Worm (Caenorhabditis elegans) whole organism, L3 larva: Measurements from ENCODE around the gene actl-1.

Experiments used
- R02D3.7 ChIP-seq: fragments of 150-350 bp; optimal IDR thresholded peaks from 2 replicates; lab custom pipeline; 2014; ENCODE audit warnings: missing biosample characterization, missing genetic modification characterization
- ZK546.5 ChIP-seq: sonication (generic microtip); optimal IDR thresholded peaks from 2 replicates; lab custom pipeline; 2017; ENCODE audit warnings: missing biosample characterization, missing genetic modification characterization
- aly-2 ChIP-seq: fragments of 150-350 bp; optimal IDR thresholded peaks from 2 replicates; lab custom pipeline; 2014; ENCODE audit warnings: missing biosample characterization, missing genetic modification characterization
- ama-1 ChIP-seq: fragments of 150-350 bp; optimal IDR thresholded peaks from 2 replicates; lab custom pipeline; 2018
- ceh-16 ChIP-seq: sonication (generic microtip); optimal IDR thresholded peaks from 2 replicates; lab custom pipeline; 2017; ENCODE audit warnings: missing biosample characterization, missing genetic modification characterization
- ceh-28 ChIP-seq: fragments of 150-350 bp; optimal IDR thresholded peaks from 2 replicates; lab custom pipeline; 2014; ENCODE audit warnings: missing biosample characterization, missing genetic modification reagents, missing genetic modification characterization
- ceh-82 ChIP-seq: fragments of 150-350 bp; optimal IDR thresholded peaks from 2 replicates; lab custom pipeline; 2014; ENCODE audit warnings: missing biosample characterization, missing genetic modification characterization
- egl-27 ChIP-seq: sonication (generic microtip); optimal IDR thresholded peaks from 4 replicates; lab custom pipeline; 2017; ENCODE audit warnings: missing biosample characterization, missing genetic modification reagents, missing genetic modification characterization
- elt-1 ChIP-seq: fragments of 150-350 bp; optimal IDR thresholded peaks from 2 replicates; lab custom pipeline; 2014; ENCODE audit warnings: missing biosample characterization, missing genetic modification characterization
- elt-2 ChIP-seq: sonication (generic microtip); optimal IDR thresholded peaks from 2 replicates; lab custom pipeline; 2016; ENCODE audit warnings: missing genetic modification reagents, mild to moderate bottlenecking, missing genetic modification characterization, missing compliant biosample characterization
- elt-3 ChIP-seq, 3 experiments: fragments of 150-350 bp in 1 of 3; sonication (generic microtip) in 2 of 3; optimal IDR thresholded peaks; 2 replicates in 2 of 3; 4 replicates in 1 of 3; lab custom pipeline; 2014 to 2017; ENCODE audit warnings: missing biosample characterization in 3 of 3, missing genetic modification characterization in 3 of 3
- eor-1 ChIP-seq, 2 experiments: fragments of 150-350 bp; optimal IDR thresholded peaks; 2 replicates each; lab custom pipeline; 2014 to 2018; ENCODE audit warnings: missing biosample characterization in 2 of 2, missing genetic modification characterization in 2 of 2
- fkh-10 ChIP-seq: sonication (generic microtip); optimal IDR thresholded peaks from 2 replicates; lab custom pipeline; 2017; ENCODE audit warnings: missing biosample characterization, missing genetic modification reagents, missing genetic modification characterization
- fkh-2 ChIP-seq: fragments of 150-350 bp; optimal IDR thresholded peaks from 2 replicates; lab custom pipeline; 2014; ENCODE audit warnings: missing biosample characterization, missing genetic modification reagents, missing genetic modification characterization
- fos-1 ChIP-seq: fragments of 150-350 bp; optimal IDR thresholded peaks from 2 replicates; lab custom pipeline; 2014; ENCODE audit warnings: missing biosample characterization, missing genetic modification characterization
- hmg-11 ChIP-seq: sonication (generic microtip); optimal IDR thresholded peaks from 2 replicates; lab custom pipeline; 2016; ENCODE audit warnings: missing genetic modification characterization, missing compliant biosample characterization
- jun-1 ChIP-seq: fragments of 150-350 bp; optimal IDR thresholded peaks from 2 replicates; lab custom pipeline; 2014; ENCODE audit warnings: missing biosample characterization, missing genetic modification reagents, missing genetic modification characterization
- lin-15B ChIP-seq: fragments of 150-350 bp; optimal IDR thresholded peaks from 2 replicates; lab custom pipeline; 2014; ENCODE audit warnings: missing biosample characterization, missing genetic modification characterization
- lsy-12 ChIP-seq: sonication (generic microtip); optimal IDR thresholded peaks from 2 replicates; lab custom pipeline; 2016; ENCODE audit warnings: mild to moderate bottlenecking, missing genetic modification characterization, missing compliant biosample characterization
- mdl-1 ChIP-seq: fragments of 150-350 bp; optimal IDR thresholded peaks from 2 replicates; lab custom pipeline; 2014; ENCODE audit warnings: missing biosample characterization, missing genetic modification characterization
- mml-1 ChIP-seq: fragments of 150-350 bp; sonication (generic microtip); optimal IDR thresholded peaks from 3 replicates; lab custom pipeline; 2014; ENCODE audit warnings: missing biosample characterization, missing genetic modification characterization
- nfya-1 ChIP-seq: sonication (generic microtip); optimal IDR thresholded peaks from 2 replicates; lab custom pipeline; 2017; ENCODE audit warnings: missing genetic modification characterization, mild to moderate bottlenecking, missing compliant biosample characterization, antibody characterized with exemption, moderate library complexity; ENCODE audit not compliant: insufficient read depth
- nhr-11 ChIP-seq: fragments of 150-350 bp; optimal IDR thresholded peaks from 2 replicates; lab custom pipeline; 2014; ENCODE audit warnings: missing biosample characterization, missing genetic modification characterization
- nhr-12 ChIP-seq: fragments of 150-350 bp; optimal IDR thresholded peaks from 2 replicates; lab custom pipeline; 2014; ENCODE audit warnings: missing biosample characterization, missing genetic modification characterization
- nhr-23 ChIP-seq: fragments of 150-350 bp; optimal IDR thresholded peaks from 2 replicates; lab custom pipeline; 2014; ENCODE audit warnings: missing biosample characterization, missing genetic modification reagents, missing genetic modification characterization
- nhr-237 ChIP-seq: fragments of 150-350 bp; optimal IDR thresholded peaks from 2 replicates; lab custom pipeline; 2014; ENCODE audit warnings: missing biosample characterization, missing genetic modification characterization
- nhr-25 ChIP-seq: sonication (generic microtip); optimal IDR thresholded peaks from 2 replicates; lab custom pipeline; 2017; ENCODE audit warnings: missing biosample characterization, missing genetic modification characterization
- nhr-28 ChIP-seq: fragments of 150-350 bp; optimal IDR thresholded peaks from 2 replicates; lab custom pipeline; 2014; ENCODE audit warnings: missing biosample characterization, missing genetic modification characterization
- nhr-43 ChIP-seq: sonication (generic microtip); optimal IDR thresholded peaks from 2 replicates; lab custom pipeline; 2016; ENCODE audit warnings: mild to moderate bottlenecking, missing genetic modification characterization, missing compliant biosample characterization; ENCODE audit not compliant: poor library complexity, severe bottlenecking
- nhr-76 ChIP-seq: fragments of 150-350 bp; sonication (generic microtip); optimal IDR thresholded peaks from 5 replicates; lab custom pipeline; 2014; ENCODE audit warnings: missing biosample characterization, missing genetic modification characterization
- pha-4 ChIP-seq: fragments of 150-350 bp; optimal IDR thresholded peaks from 2 replicates; lab custom pipeline; 2014; ENCODE audit warnings: missing biosample characterization, missing genetic modification reagents, missing genetic modification characterization
- pqm-1 ChIP-seq: fragments of 150-350 bp; optimal IDR thresholded peaks from 2 replicates; lab custom pipeline; 2017; ENCODE audit warnings: missing biosample characterization, missing genetic modification characterization, inconsistent platforms
- sea-2 ChIP-seq: fragments of 150-350 bp; sonication (generic microtip); optimal IDR thresholded peaks from 4 replicates; lab custom pipeline; 2014; ENCODE audit warnings: missing biosample characterization, missing genetic modification reagents, missing genetic modification characterization
- skn-1 ChIP-seq: fragments of 150-350 bp; optimal IDR thresholded peaks from 2 replicates; lab custom pipeline; 2014; ENCODE audit warnings: missing biosample characterization, missing genetic modification characterization
- snpc-4 ChIP-seq: fragments of 150-350 bp; optimal IDR thresholded peaks from 2 replicates; lab custom pipeline; 2014; ENCODE audit warnings: missing biosample characterization, missing genetic modification characterization
- tbx-2 ChIP-seq: sonication (generic microtip); optimal IDR thresholded peaks from 2 replicates; lab custom pipeline; 2016; ENCODE audit warnings: mild to moderate bottlenecking, missing genetic modification characterization, missing compliant biosample characterization
- unc-39 ChIP-seq: sonication (generic microtip); optimal IDR thresholded peaks from 4 replicates; lab custom pipeline; 2017; ENCODE audit warnings: missing biosample characterization, missing genetic modification characterization
- zag-1 ChIP-seq: fragments of 150-350 bp; optimal IDR thresholded peaks from 2 replicates; lab custom pipeline; 2014; ENCODE audit warnings: missing biosample characterization, missing genetic modification characterization
- ztf-11 ChIP-seq: fragments of 150-350 bp; optimal IDR thresholded peaks from 2 replicates; lab custom pipeline; 2014; ENCODE audit warnings: missing biosample characterization, missing genetic modification characterization
- ztf-4 ChIP-seq: fragments of 150-350 bp; optimal IDR thresholded peaks from 2 replicates; lab custom pipeline; 2014; ENCODE audit warnings: missing biosample characterization, missing genetic modification characterization

The actl-1 gene

ce11 chrX:6519946-6520345 is 20.3 kb upstream of the actl-1 start:
- TF ChIP-seq nhr-23, result peak; percentile 79
- no peak for TF ChIP-seq lin-15B (tag; lab: Kevin White, UChicago)

- TF ChIP-seq R02D3.7 (no peak), nhr-43 (no peak), pqm-1 (tag; lab: Kevin White, UChicago) (peak; percentile 45), fkh-10 (GFP tag; lab: Kevin White, UChicago) (no peak), elt-2 (tag; lab: Kevin White, UChicago) (peak; percentile 65), pha-4 (peak; percentile 29), zag-1 (tag; lab: Kevin White, UChicago) (no peak), lin-15B (tag; lab: Kevin White, UChicago) (no peak)
These were observed 19.8 kb upstream of the actl-1 start for ce11 chrX:6519473-6519872.

ce11 chrX:6518537-6518936 is 18.9 kb upstream of the actl-1 start, which contains the start of gene ets-4:
Gene ets-4 (plus strand): TSS chrX:6518883.
- TF ChIP-seq nhr-25 (no peak), elt-3 (tag; optimal IDR thresholded peaks at IDR 0.05; lab: Kevin White, UChicago) (no peak), jun-1 (tag; lab: Kevin White, UChicago) (peak; percentile 48), nhr-11 (tag; lab: Kevin White, UChicago) (no peak), sea-2 (GFP tag; lab: Kevin White, UChicago) (no peak), nhr-76 (tag; lab: Kevin White, UChicago) (no peak), aly-2 (tag; lab: Kevin White, UChicago) (no peak), ZK546.5 (tag; lab: Kevin White, UChicago) (no peak), lsy-12 (tag; lab: Kevin White, UChicago) (no peak), nfya-1 (no peak), mdl-1 (tag; lab: Kevin White, UChicago) (no peak), nhr-23 (no peak), pqm-1 (tag; lab: Kevin White, UChicago) (peak; percentile 97), elt-1 (tag; lab: Kevin White, UChicago) (no peak), ceh-82 (tag; lab: Kevin White, UChicago) (no peak), egl-27 (tag; lab: Kevin White, UChicago) (no peak), ceh-16 (tag; lab: Kevin White, UChicago) (no peak), pha-4 (peak; percentile 43), nhr-28 (no peak), R02D3.7 (no peak), nhr-237 (no peak), tbx-2 (no peak), skn-1 (no peak), zag-1 (tag; lab: Kevin White, UChicago) (no peak), fkh-2 (tag; lab: Kevin White, UChicago) (no peak), fos-1 (no peak), unc-39 (tag; lab: Kevin White, UChicago) (no peak), ztf-4 (tag; lab: Kevin White, UChicago) (no peak), nhr-12 (tag; lab: Kevin White, UChicago) (no peak), ceh-28 (tag; lab: Kevin White, UChicago) (peak; percentile 39), fkh-10 (GFP tag; lab: Kevin White, UChicago) (no peak), mml-1 (tag; lab: Kevin White, UChicago) (no peak), ama-1 (lab: Kevin White, UChicago) (no peak), nhr-43 (no peak), ztf-11 (tag; lab: Kevin White, UChicago) (no peak), elt-2 (tag; lab: Kevin White, UChicago) (peak; percentile 99), lin-15B (tag; lab: Kevin White, UChicago) (no peak), hmg-11 (tag; lab: Kevin White, UChicago) (no peak), snpc-4 (no peak), eor-1 (tag; optimal IDR thresholded peaks at IDR 0.05; lab: Kevin White, UChicago) (no peak)
